Worm (Caenorhabditis elegans) whole organism, early embryonic: ENCODE data around the gene ZC190.4.

ENCODE experiments used
- pes-1 ChIP-seq: fragments of 200-800 bp; sonication (Bioruptor generic); IDR thresholded peaks from 2 replicates; pipeline ENCODE4 v1.3.6; 2022; ENCODE audit warnings: missing genetic modification reagents, missing genetic modification characterization, missing compliant biosample characterization
- sea-1 ChIP-seq: fragments of 200-800 bp; sonication (Bioruptor generic); conservative IDR thresholded peaks from 2 replicates; pipeline ENCODE4 v1.3.6; 2022; ENCODE audit warnings: missing genetic modification characterization, missing compliant biosample characterization

ce11 chrV:8718399-8718798, 52.5 kb downstream of the ZC190.4 start:
- TF ChIP-seq sea-1 (GFP tag; lab: Robert Waterston, UW) (no peak), pes-1 (no peak)
